Worm (Caenorhabditis elegans) whole organism, L1 larva: Measurements from ENCODE around the gene clu-1.

ENCODE experiments used
- C04F5.9 ChIP-seq: sonication (generic microtip); optimal IDR thresholded peaks from 2 replicates; lab custom pipeline; 2016; ENCODE audit warnings: missing genetic modification characterization, missing compliant biosample characterization
- C34B4.2 ChIP-seq: sonication (generic microtip); optimal IDR thresholded peaks from 2 replicates; lab custom pipeline; 2017; ENCODE audit warnings: mild to moderate bottlenecking, missing genetic modification characterization, missing compliant biosample characterization
- F16B12.6 ChIP-seq: fragments of 150-350 bp; optimal IDR thresholded peaks from 2 replicates; lab custom pipeline; 2014; ENCODE audit warnings: missing biosample characterization, missing genetic modification characterization
- alr-1 ChIP-seq: fragments of 200-800 bp; sonication (Bioruptor generic); optimal IDR thresholded peaks from 2 replicates; lab custom pipeline; 2018; ENCODE audit warnings: borderline replicate concordance, mild to moderate bottlenecking, missing genetic modification characterization, missing compliant biosample characterization
- ama-1 ChIP-seq: fragments of 150-350 bp; optimal IDR thresholded peaks from 2 replicates; lab custom pipeline; 2014
- ceh-63 ChIP-seq: fragments of 200-800 bp; sonication (Bioruptor generic); optimal IDR thresholded peaks from 2 replicates; lab custom pipeline; 2018; ENCODE audit warnings: mild to moderate bottlenecking, missing genetic modification characterization, missing compliant biosample characterization
- ceh-88 ChIP-seq: fragments of 200-800 bp; sonication (Bioruptor generic); IDR thresholded peaks from 2 replicates; pipeline ENCODE4 v1.3.6; 2022; ENCODE audit warnings: missing genetic modification characterization, missing compliant biosample characterization
- ceh-90 ChIP-seq: sonication (generic microtip); optimal IDR thresholded peaks from 2 replicates; lab custom pipeline; 2016; ENCODE audit warnings: missing genetic modification characterization, missing compliant biosample characterization
- ces-1 ChIP-seq: fragments of 150-350 bp; optimal IDR thresholded peaks from 2 replicates; lab custom pipeline; 2014; ENCODE audit warnings: missing biosample characterization, missing genetic modification reagents, missing genetic modification characterization
- dpl-1 ChIP-seq, 3 experiments: fragments of 150-350 bp in 2 of 3; sonication (generic microtip) in 1 of 3; optimal IDR thresholded peaks; 2 replicates each; lab custom pipeline; 2014 to 2017; ENCODE audit warnings: missing biosample characterization in 3 of 3, missing genetic modification characterization in 3 of 3, missing genetic modification reagents in 3 of 3
- efl-1 ChIP-seq, 4 experiments: fragments of 150-350 bp; optimal IDR thresholded peaks in 3 of 4; peaks in 1 of 4; 1 replicate in 1 of 4; 2 replicates in 3 of 4; lab custom pipeline; 2014; ENCODE audit warnings: missing biosample characterization in 2 of 4, missing genetic modification characterization in 2 of 4, missing genetic modification reagents in 2 of 4
- efl-3 ChIP-seq: fragments of 200-800 bp; sonication (Bioruptor generic); optimal IDR thresholded peaks from 2 replicates; lab custom pipeline; 2018; ENCODE audit warnings: mild to moderate bottlenecking, missing genetic modification characterization, missing compliant biosample characterization
- egl-13 ChIP-seq: sonication (generic microtip); optimal IDR thresholded peaks from 2 replicates; lab custom pipeline; 2016; ENCODE audit warnings: missing genotype, missing genetic modification reagents, missing genetic modification characterization, missing compliant biosample characterization
- elt-2 ChIP-seq: sonication (generic microtip); optimal IDR thresholded peaks from 2 replicates; lab custom pipeline; 2016; ENCODE audit warnings: missing genetic modification characterization, mild to moderate bottlenecking, inconsistent platforms, missing compliant biosample characterization, missing genetic modification reagents
- ets-5 ChIP-seq: fragments of 200-800 bp; sonication (Bioruptor generic); IDR thresholded peaks from 2 replicates; pipeline ENCODE4 v1.3.6; 2022; ENCODE audit warnings: missing genetic modification characterization, missing compliant biosample characterization
- fkh-4 ChIP-seq: sonication (generic microtip); optimal IDR thresholded peaks from 2 replicates; lab custom pipeline; 2016; ENCODE audit warnings: missing compliant biosample characterization, missing genetic modification characterization, borderline replicate concordance
- fkh-8 ChIP-seq: sonication (generic microtip); optimal IDR thresholded peaks from 2 replicates; lab custom pipeline; 2016; ENCODE audit warnings: mild to moderate bottlenecking, missing genetic modification characterization, missing compliant biosample characterization
- hlh-4 ChIP-seq: sonication (generic microtip); optimal IDR thresholded peaks from 2 replicates; lab custom pipeline; 2016; ENCODE audit warnings: mild to moderate bottlenecking, missing genetic modification characterization, missing compliant biosample characterization
- hpl-2 ChIP-seq: fragments of 150-350 bp; optimal IDR thresholded peaks from 2 replicates; lab custom pipeline; 2014; ENCODE audit warnings: missing biosample characterization, missing genetic modification reagents, missing genetic modification characterization
- isw-1 ChIP-seq: fragments of 200-800 bp; sonication (Bioruptor generic); IDR thresholded peaks from 2 replicates; pipeline ENCODE4 v1.3.6; 2022; ENCODE audit warnings: missing genetic modification characterization, missing compliant biosample characterization
- lin-14 ChIP-seq: fragments of 200-800 bp; sonication (Bioruptor generic); optimal IDR thresholded peaks from 2 replicates; lab custom pipeline; 2018; ENCODE audit warnings: mild to moderate bottlenecking, missing genetic modification characterization, moderate library complexity, missing compliant biosample characterization
- lin-15B ChIP-seq: fragments of 150-350 bp; sonication (generic microtip); optimal IDR thresholded peaks from 3 replicates; lab custom pipeline; 2014; ENCODE audit warnings: missing biosample characterization, missing genetic modification characterization
- lin-35 ChIP-seq, 2 experiments: fragments of 150-350 bp; optimal IDR thresholded peaks; 2 replicates each; lab custom pipeline; 2014; ENCODE audit warnings: missing biosample characterization in 2 of 2, missing genetic modification characterization in 2 of 2, missing genetic modification reagents in 2 of 2
- lir-3 ChIP-seq: sonication (generic microtip); optimal IDR thresholded peaks from 2 replicates; lab custom pipeline; 2016; ENCODE audit warnings: mild to moderate bottlenecking, missing genetic modification characterization, moderate library complexity, missing compliant biosample characterization; ENCODE audit not compliant: poor library complexity
- lsy-2 ChIP-seq, 2 experiments: fragments of 150-350 bp; optimal IDR thresholded peaks; 2 replicates each; lab custom pipeline; 2014; ENCODE audit warnings: missing biosample characterization in 2 of 2, missing genetic modification characterization in 2 of 2
- mab-9 ChIP-seq: fragments of 200-800 bp; sonication (Bioruptor generic); IDR thresholded peaks from 2 replicates; pipeline ENCODE4 v1.3.6; 2022; ENCODE audit warnings: missing genetic modification reagents, missing genetic modification characterization, missing compliant biosample characterization
- mep-1 ChIP-seq: fragments of 150-350 bp; optimal IDR thresholded peaks from 2 replicates; lab custom pipeline; 2014; ENCODE audit warnings: missing biosample characterization, missing genetic modification characterization
- nhr-12 ChIP-seq: sonication (generic microtip); optimal IDR thresholded peaks from 2 replicates; lab custom pipeline; 2017; ENCODE audit warnings: missing biosample characterization, missing genetic modification characterization
- nhr-19 ChIP-seq: fragments of 200-800 bp; sonication (Bioruptor generic); conservative IDR thresholded peaks from 2 replicates; pipeline ENCODE4 v1.3.6; 2022; ENCODE audit warnings: missing genetic modification characterization, missing compliant biosample characterization
- nhr-20 ChIP-seq: sonication (generic microtip); optimal IDR thresholded peaks from 2 replicates; lab custom pipeline; 2016; ENCODE audit warnings: mild to moderate bottlenecking, missing genetic modification characterization, missing compliant biosample characterization
- nhr-28 ChIP-seq: fragments of 150-350 bp; optimal IDR thresholded peaks from 2 replicates; lab custom pipeline; 2014; ENCODE audit warnings: missing biosample characterization, missing genetic modification characterization
- nhr-47 ChIP-seq: sonication (generic microtip); optimal IDR thresholded peaks from 2 replicates; lab custom pipeline; 2016; ENCODE audit warnings: mild to moderate bottlenecking, missing genetic modification characterization, moderate library complexity, missing compliant biosample characterization
- nhr-76 ChIP-seq: sonication (generic microtip); optimal IDR thresholded peaks from 2 replicates; lab custom pipeline; 2017; ENCODE audit warnings: missing biosample characterization, missing genetic modification characterization
- nhr-77 ChIP-seq: fragments of 150-350 bp; optimal IDR thresholded peaks from 2 replicates; lab custom pipeline; 2014; ENCODE audit warnings: missing biosample characterization, missing genetic modification characterization
- nhr-84 ChIP-seq: sonication (generic microtip); optimal IDR thresholded peaks from 2 replicates; lab custom pipeline; 2017; ENCODE audit warnings: missing biosample characterization, missing genetic modification characterization
- nhr-90 ChIP-seq: sonication (generic microtip); optimal IDR thresholded peaks from 2 replicates; lab custom pipeline; 2016; ENCODE audit warnings: mild to moderate bottlenecking, missing genetic modification characterization, missing compliant biosample characterization; ENCODE audit not compliant: poor library complexity
- pag-3 ChIP-seq: sonication (generic microtip); optimal IDR thresholded peaks from 2 replicates; lab custom pipeline; 2017; ENCODE audit warnings: missing genetic modification characterization, mild to moderate bottlenecking, missing compliant biosample characterization, antibody characterized with exemption, borderline replicate concordance; ENCODE audit not compliant: insufficient read depth
- pqm-1 ChIP-seq: sonication (generic microtip); optimal IDR thresholded peaks from 3 replicates; lab custom pipeline; 2017; ENCODE audit warnings: missing biosample characterization, missing genetic modification characterization
- rnt-1 ChIP-seq: sonication (generic microtip); optimal IDR thresholded peaks from 2 replicates; lab custom pipeline; 2016; ENCODE audit warnings: mild to moderate bottlenecking, missing genetic modification characterization, moderate library complexity, missing compliant biosample characterization
- snu-23 ChIP-seq: sonication (generic microtip); optimal IDR thresholded peaks from 2 replicates; lab custom pipeline; 2016; ENCODE audit warnings: missing genetic modification characterization, missing compliant biosample characterization
- sptf-1 ChIP-seq: fragments of 150-350 bp; optimal IDR thresholded peaks from 2 replicates; lab custom pipeline; 2014; ENCODE audit warnings: missing biosample characterization, missing genetic modification characterization
- sup-37 ChIP-seq: fragments of 200-800 bp; sonication (Bioruptor generic); optimal IDR thresholded peaks from 2 replicates; lab custom pipeline; 2018; ENCODE audit warnings: mild to moderate bottlenecking, missing genetic modification characterization, missing compliant biosample characterization
- swsn-7 ChIP-seq: sonication (generic microtip); optimal IDR thresholded peaks from 2 replicates; lab custom pipeline; 2016; ENCODE audit warnings: missing genetic modification characterization, missing compliant biosample characterization
- tbx-2 ChIP-seq: sonication (generic microtip); optimal IDR thresholded peaks from 2 replicates; lab custom pipeline; 2016; ENCODE audit warnings: missing genetic modification characterization, missing compliant biosample characterization
- tlp-1 ChIP-seq: fragments of 150-350 bp; optimal IDR thresholded peaks from 2 replicates; lab custom pipeline; 2014; ENCODE audit warnings: missing biosample characterization, missing genetic modification characterization
- unc-130 ChIP-seq: fragments of 150-350 bp; optimal IDR thresholded peaks from 2 replicates; lab custom pipeline; 2017; ENCODE audit warnings: missing biosample characterization, missing genetic modification characterization, inconsistent platforms
- unc-62 ChIP-seq: fragments of 150-350 bp; optimal IDR thresholded peaks from 2 replicates; lab custom pipeline; 2014; ENCODE audit warnings: missing biosample characterization, missing genetic modification reagents, missing genetic modification characterization
- unc-86 ChIP-seq: sonication (generic microtip); optimal IDR thresholded peaks from 2 replicates; lab custom pipeline; 2016; ENCODE audit warnings: missing genetic modification characterization, missing compliant biosample characterization
- unc-98 ChIP-seq: fragments of 200-800 bp; sonication (Bioruptor generic); IDR thresholded peaks from 2 replicates; pipeline ENCODE4 v1.3.6; 2022; ENCODE audit warnings: missing genetic modification characterization, missing compliant biosample characterization
- xbp-1 ChIP-seq: sonication (generic microtip); optimal IDR thresholded peaks from 2 replicates; lab custom pipeline; 2016; ENCODE audit warnings: missing genetic modification characterization, missing compliant biosample characterization
- zag-1 ChIP-seq: fragments of 150-350 bp; optimal IDR thresholded peaks from 2 replicates; lab custom pipeline; 2014; ENCODE audit warnings: missing biosample characterization, missing genetic modification characterization
- ztf-11 ChIP-seq, 2 experiments: sonication (generic microtip); optimal IDR thresholded peaks; 2 replicates each; lab custom pipeline; 2016 to 2017; ENCODE audit warnings: missing genetic modification characterization in 2 of 2, missing biosample characterization in 1 of 2, missing compliant biosample characterization in 1 of 2
- ztf-4 ChIP-seq: fragments of 150-350 bp; optimal IDR thresholded peaks from 2 replicates; lab custom pipeline; 2014; ENCODE audit warnings: missing biosample characterization, missing genetic modification characterization

The clu-1 gene

ce11 chrIII:9500267-9500666 lies 21.0 kb downstream of the clu-1 start, which contains the start of gene sod-4:
Gene sod-4, minus strand, starts transcription at chrIII:9500375.
- TF ChIP-seq mab-9 (GFP tag; lab: Robert Waterston, UW) = no peak
- TF ChIP-seq unc-86 (tag; lab: Kevin White, UChicago) = no peak
- TF ChIP-seq tbx-2 (tag; lab: Kevin White, UChicago) = peak; percentile 25
- peak in 2 of 3 experiments; percentile 17 to 36 for TF ChIP-seq dpl-1 (GFP tag; optimal IDR thresholded peaks at IDR 0.05; lab: Kevin White, UChicago)
- no peak for TF ChIP-seq ama-1 (lab: Kevin White, UChicago)
- TF ChIP-seq nhr-28 (tag; lab: Kevin White, UChicago) = no peak
- TF ChIP-seq hpl-2 (GFP tag; lab: Kevin White, UChicago) = no peak
- TF ChIP-seq lin-15B = no peak
- TF ChIP-seq pag-3 = peak; percentile 2
- TF ChIP-seq lir-3 = peak; percentile 6
- peak; percentile 16 for TF ChIP-seq nhr-47 (tag; lab: Kevin White, UChicago)
- no peak for TF ChIP-seq swsn-7 (tag; lab: Kevin White, UChicago)
- no peak for TF ChIP-seq nhr-12
- peak in 1 of 2 experiments; percentile 6 for TF ChIP-seq efl-1 (optimal IDR thresholded peaks at IDR 0.05; lab: Kevin White, UChicago)
- peak in 1 of 2 experiments; percentile 86 for TF ChIP-seq efl-1 (GFP tag; optimal IDR thresholded peaks at IDR 0.05 in 1 of 2; lab: Kevin White, UChicago)
- peak; percentile 22; the same call in 1 of the 2 replicates for TF ChIP-seq nhr-19 (GFP tag; lab: Robert Waterston, UW)
- no peak for TF ChIP-seq ceh-63 (GFP tag; lab: Kevin White, UChicago)
- TF ChIP-seq nhr-77 (tag; lab: Kevin White, UChicago) = no peak
- TF ChIP-seq ceh-88 = no peak
- no peak for TF ChIP-seq alr-1 (tag; lab: Kevin White, UChicago)
- TF ChIP-seq snu-23 = peak; percentile 71
- TF ChIP-seq elt-2 (tag; lab: Kevin White, UChicago) = no peak
- no peak for TF ChIP-seq ztf-4
- no peak for TF ChIP-seq rnt-1 (tag; lab: Kevin White, UChicago)
- no peak for TF ChIP-seq tlp-1 (tag; lab: Kevin White, UChicago)
- no peak for TF ChIP-seq C34B4.2 (tag; lab: Kevin White, UChicago)
- no peak for TF ChIP-seq efl-3 (GFP tag; lab: Kevin White, UChicago)
- no peak for TF ChIP-seq nhr-76
- no peak for TF ChIP-seq ets-5
- TF ChIP-seq pqm-1 = no peak
- TF ChIP-seq unc-62 (GFP tag; lab: Kevin White, UChicago) = no peak
- no peak for TF ChIP-seq xbp-1
- no peak for TF ChIP-seq fkh-8 (tag; lab: Kevin White, UChicago)
- peak in 1 of 2 experiments; percentile 77 for TF ChIP-seq lin-35 (GFP tag; optimal IDR thresholded peaks at IDR 0.05; lab: Kevin White, UChicago)
- TF ChIP-seq nhr-84 = no peak
- TF ChIP-seq fkh-4 (tag; lab: Kevin White, UChicago) = no peak
- peak; percentile 83 for TF ChIP-seq lin-14 (GFP tag; lab: Kevin White, UChicago)
- TF ChIP-seq nhr-90 (tag; lab: Kevin White, UChicago) = peak; percentile 42
- no peak for TF ChIP-seq F16B12.6 (tag; lab: Kevin White, UChicago)
- no peak for TF ChIP-seq unc-130 (tag; lab: Kevin White, UChicago)
- no peak for TF ChIP-seq ceh-90 (tag; lab: Kevin White, UChicago)
- no peak for TF ChIP-seq unc-98 (GFP tag; lab: Robert Waterston, UW)
- no peak for TF ChIP-seq egl-13 (tag; lab: Kevin White, UChicago)
- no peak for TF ChIP-seq isw-1 (GFP tag; lab: Robert Waterston, UW)
- TF ChIP-seq mep-1 (tag; lab: Kevin White, UChicago) = peak; percentile 63
- no peak for TF ChIP-seq C04F5.9 (tag; lab: Kevin White, UChicago)
- TF ChIP-seq nhr-20 (tag; lab: Kevin White, UChicago) = peak; percentile 64
- TF ChIP-seq ces-1 = no peak
- no peak for TF ChIP-seq sptf-1 (tag; lab: Kevin White, UChicago)
- TF ChIP-seq hlh-4 (tag; lab: Kevin White, UChicago) = no peak
- no peak for TF ChIP-seq ztf-11 (tag; optimal IDR thresholded peaks at IDR 0.05; lab: Kevin White, UChicago)
- TF ChIP-seq zag-1 (tag; lab: Kevin White, UChicago) = no peak
- TF ChIP-seq lsy-2 (tag; optimal IDR thresholded peaks at IDR 0.05; lab: Kevin White, UChicago) = peak in 1 of 2 experiments; percentile 57
- no peak for TF ChIP-seq sup-37 (GFP tag; lab: Kevin White, UChicago)
